Fruit fly (Drosophila melanogaster) whole organism, pupa: ENCODE measurements around the gene SKIP.

Experiments used
- CG10348 ChIP-seq: fragments of 200-800 bp; sonication (Bioruptor generic); IDR thresholded peaks from 2 replicates; pipeline ENCODE4 v1.3.6; 2022; ENCODE audit warnings: missing biosample characterization, missing genetic modification characterization
- CG12605 ChIP-seq: fragments of 200-800 bp; sonication (Bioruptor generic); IDR thresholded peaks from 2 replicates; pipeline ENCODE4 v1.3.6; 2022; ENCODE audit warnings: missing biosample characterization, missing genetic modification characterization
- CG13204 ChIP-seq: fragments of 200-800 bp; sonication (Bioruptor generic); optimal IDR thresholded peaks from 2 replicates; lab custom pipeline; 2018; ENCODE audit warnings: missing biosample characterization, mild to moderate bottlenecking, missing genetic modification characterization, moderate library complexity
- CG14655 ChIP-seq: fragments of 200-800 bp; sonication (Bioruptor generic); optimal IDR thresholded peaks from 3 replicates; lab custom pipeline; 2017; ENCODE audit warnings: mild to moderate bottlenecking, missing biosample characterization, missing genetic modification reagents, missing genetic modification characterization
- CG15710 ChIP-seq: fragments of 200-800 bp; sonication (Bioruptor generic); optimal IDR thresholded peaks from 2 replicates; lab custom pipeline; 2018; ENCODE audit warnings: missing biosample characterization, mild to moderate bottlenecking, missing genetic modification characterization, moderate library complexity
- CG17806 ChIP-seq: fragments of 200-800 bp; sonication (Bioruptor generic); optimal IDR thresholded peaks from 2 replicates; lab custom pipeline; 2018; ENCODE audit warnings: missing biosample characterization, mild to moderate bottlenecking, missing genetic modification characterization, moderate library complexity
- CG32121 ChIP-seq: fragments of 200-800 bp; sonication (Bioruptor generic); IDR thresholded peaks from 2 replicates; pipeline ENCODE4 v1.3.6; 2022; ENCODE audit warnings: missing biosample characterization, missing genetic modification characterization
- CG34367 ChIP-seq: fragments of 200-800 bp; sonication (Bioruptor generic); optimal IDR thresholded peaks from 2 replicates; lab custom pipeline; 2018; ENCODE audit warnings: missing biosample characterization, mild to moderate bottlenecking, missing genetic modification characterization
- CG4496 ChIP-seq: fragments of 200-800 bp; sonication (Bioruptor generic); IDR thresholded peaks from 3 replicates; pipeline ENCODE4 v1.3.6; 2022; ENCODE audit warnings: missing biosample characterization, missing genetic modification characterization
- CG8159 ChIP-seq: fragments of 200-800 bp; sonication (Bioruptor generic); optimal IDR thresholded peaks from 3 replicates; lab custom pipeline; 2018; ENCODE audit warnings: missing biosample characterization, mild to moderate bottlenecking, missing genetic modification characterization, moderate library complexity
- CG8301 ChIP-seq: fragments of 200-800 bp; sonication (Bioruptor generic); optimal IDR thresholded peaks from 2 replicates; lab custom pipeline; 2018; ENCODE audit warnings: missing biosample characterization, mild to moderate bottlenecking, missing genetic modification characterization
- CG9948 ChIP-seq: fragments of 200-800 bp; sonication (Bioruptor generic); optimal IDR thresholded peaks from 2 replicates; lab custom pipeline; 2018; ENCODE audit warnings: missing biosample characterization, mild to moderate bottlenecking, missing genetic modification characterization, moderate library complexity
- D1 ChIP-seq: fragments of 200-800 bp; sonication (Bioruptor generic); optimal IDR thresholded peaks from 2 replicates; lab custom pipeline; 2018; ENCODE audit warnings: missing biosample characterization, mild to moderate bottlenecking, missing genetic modification characterization, moderate library complexity
- EcR ChIP-seq: fragments of 200-800 bp; sonication (Bioruptor generic); optimal IDR thresholded peaks from 3 replicates; lab custom pipeline; 2019; ENCODE audit warnings: missing biosample characterization, missing genetic modification characterization, mild to moderate bottlenecking, moderate library complexity, missing genetic modification reagents
- Ets98B ChIP-seq: fragments of 200-800 bp; sonication (Bioruptor generic); IDR thresholded peaks from 2 replicates; pipeline ENCODE4 v1.3.6; 2022; ENCODE audit warnings: missing biosample characterization, missing genetic modification characterization
- Pif1A ChIP-seq: fragments of 200-800 bp; sonication (Bioruptor generic); optimal IDR thresholded peaks from 3 replicates; lab custom pipeline; 2016; ENCODE audit warnings: missing biosample characterization, missing genetic modification characterization
- Pif1B ChIP-seq: fragments of 200-800 bp; sonication (Bioruptor generic); optimal IDR thresholded peaks from 3 replicates; lab custom pipeline; 2016; ENCODE audit warnings: missing biosample characterization, missing genetic modification characterization
- Snoo ChIP-seq: fragments of 200-800 bp; sonication (Bioruptor generic); optimal IDR thresholded peaks from 3 replicates; lab custom pipeline; 2017; ENCODE audit warnings: missing biosample characterization, mild to moderate bottlenecking, missing genetic modification characterization, inconsistent platforms
- fd96Ca ChIP-seq: fragments of 200-800 bp; sonication (Bioruptor generic); IDR thresholded peaks from 3 replicates; pipeline ENCODE4 v1.3.6; 2022; ENCODE audit warnings: missing biosample characterization, missing genetic modification characterization
- gl ChIP-seq: fragments of 200-800 bp; sonication (Bioruptor generic); optimal IDR thresholded peaks from 2 replicates; lab custom pipeline; 2018; ENCODE audit warnings: missing biosample characterization, mild to moderate bottlenecking, missing genetic modification characterization
- rn ChIP-seq: fragments of 200-800 bp; sonication (Bioruptor generic); IDR thresholded peaks from 2 replicates; pipeline ENCODE4 v1.3.6; 2022; ENCODE audit warnings: missing biosample characterization, missing genetic modification characterization

The SKIP gene

DNA sequence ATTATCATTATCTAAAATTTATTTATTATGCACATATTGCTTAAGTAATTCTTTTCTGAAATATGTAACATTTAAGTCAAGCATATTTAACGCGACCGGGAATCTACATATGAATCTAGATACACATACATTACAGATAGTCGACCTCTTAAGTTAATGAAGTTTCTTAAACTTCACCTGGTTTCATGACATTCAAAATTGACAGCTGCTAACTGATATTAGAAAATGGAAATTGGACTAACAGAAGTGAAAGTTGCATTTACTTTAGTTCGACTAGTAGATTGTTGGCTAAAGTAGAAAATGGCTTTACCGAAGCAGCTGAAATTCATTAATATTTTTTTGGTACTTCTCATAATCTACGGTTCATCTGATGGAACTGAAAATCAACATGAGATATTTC, 20.5 kb upstream of the SKIP start, which contains the start of gene Ir94a:
TSS of gene Ir94a (plus strand) at position 301 of the 400 bp plus-strand sequence.
- TF ChIP-seq CG17806 (no peak), CG8301 (tag; lab: Kevin White, UChicago) (no peak), CG34367 (tag; lab: Kevin White, UChicago) (no peak), Pif1A (GFP tag; lab: Kevin White, UChicago) (no peak), CG14655 (GFP tag; lab: Kevin White, UChicago) (no peak), EcR (GFP tag; lab: Kevin White, UChicago) (no peak), CG32121 (GFP tag; lab: Robert Waterston, UW) (no peak), CG9948 (tag; lab: Kevin White, UChicago) (no peak), fd96Ca (GFP tag; lab: Robert Waterston, UW) (no peak), Ets98B (GFP tag; lab: Robert Waterston, UW) (no peak), CG8159 (no peak), Pif1B (GFP tag; lab: Kevin White, UChicago) (no peak), CG12605 (no peak)

dm6 chr3R:22117149-22117548, 16.5 kb upstream of the SKIP start, which contains the start of gene Ir94b:
Gene Ir94b (minus strand): TSS chr3R:22117249.
- no peak for TF ChIP-seq EcR (GFP tag; lab: Kevin White, UChicago)
- TF ChIP-seq gl (tag; lab: Kevin White, UChicago): no peak
- TF ChIP-seq Ets98B (GFP tag; lab: Robert Waterston, UW): no peak
- TF ChIP-seq CG13204: no peak
- no peak for TF ChIP-seq CG4496 (GFP tag; lab: Robert Waterston, UW)
- no peak for TF ChIP-seq CG12605
- TF ChIP-seq CG8159: no peak
- TF ChIP-seq Pif1A (GFP tag; lab: Kevin White, UChicago): no peak
- no peak for TF ChIP-seq CG10348 (GFP tag; lab: Robert Waterston, UW)
- no peak for TF ChIP-seq CG17806
- no peak for TF ChIP-seq CG34367 (tag; lab: Kevin White, UChicago)
- TF ChIP-seq CG9948 (tag; lab: Kevin White, UChicago): no peak
- no peak for TF ChIP-seq rn (GFP tag; lab: Robert Waterston, UW)
- no peak for TF ChIP-seq Pif1B (GFP tag; lab: Kevin White, UChicago)
- no peak for TF ChIP-seq fd96Ca (GFP tag; lab: Robert Waterston, UW)

dm6 chr3R:22119354-22119753, 14.3 kb upstream of the SKIP start, which contains the start of gene Ir94c:
Gene Ir94c (minus strand): TSS chr3R:22119454.
- TF ChIP-seq CG15710 (tag; lab: Kevin White, UChicago) (no peak), CG8301 (tag; lab: Kevin White, UChicago) (no peak), CG4496 (GFP tag; lab: Robert Waterston, UW) (no peak), CG32121 (GFP tag; lab: Robert Waterston, UW) (no peak), CG14655 (GFP tag; lab: Kevin White, UChicago) (no peak), CG10348 (GFP tag; lab: Robert Waterston, UW) (no peak), EcR (GFP tag; lab: Kevin White, UChicago) (no peak), fd96Ca (GFP tag; lab: Robert Waterston, UW) (no peak), CG34367 (tag; lab: Kevin White, UChicago) (no peak), Pif1B (GFP tag; lab: Kevin White, UChicago) (no peak), CG12605 (no peak), CG13204 (no peak), D1 (tag; lab: Kevin White, UChicago) (no peak), Ets98B (GFP tag; lab: Robert Waterston, UW) (no peak), Snoo (tag; lab: Kevin White, UChicago) (no peak), CG9948 (tag; lab: Kevin White, UChicago) (no peak), Pif1A (GFP tag; lab: Kevin White, UChicago) (no peak)

- TF ChIP-seq fd96Ca (GFP tag; lab: Robert Waterston, UW) (no peak), Ets98B (GFP tag; lab: Robert Waterston, UW) (no peak), EcR (GFP tag; lab: Kevin White, UChicago) (no peak), Pif1B (GFP tag; lab: Kevin White, UChicago) (no peak), CG13204 (no peak), CG12605 (no peak), CG14655 (GFP tag; lab: Kevin White, UChicago) (no peak), CG8301 (tag; lab: Kevin White, UChicago) (no peak), CG9948 (tag; lab: Kevin White, UChicago) (no peak), CG10348 (GFP tag; lab: Robert Waterston, UW) (no peak), CG17806 (no peak), CG4496 (GFP tag; lab: Robert Waterston, UW) (no peak), Snoo (tag; lab: Kevin White, UChicago) (no peak), CG15710 (tag; lab: Kevin White, UChicago) (no peak), CG34367 (tag; lab: Kevin White, UChicago) (no peak), rn (GFP tag; lab: Robert Waterston, UW) (no peak), CG8159 (no peak)
Measured at dm6 chr3R:22119761-22120160, 13.9 kb upstream of the SKIP start, which contains the start of gene CG42390. Gene CG42390 (plus strand): TSS chr3R:22120061.

DNA sequence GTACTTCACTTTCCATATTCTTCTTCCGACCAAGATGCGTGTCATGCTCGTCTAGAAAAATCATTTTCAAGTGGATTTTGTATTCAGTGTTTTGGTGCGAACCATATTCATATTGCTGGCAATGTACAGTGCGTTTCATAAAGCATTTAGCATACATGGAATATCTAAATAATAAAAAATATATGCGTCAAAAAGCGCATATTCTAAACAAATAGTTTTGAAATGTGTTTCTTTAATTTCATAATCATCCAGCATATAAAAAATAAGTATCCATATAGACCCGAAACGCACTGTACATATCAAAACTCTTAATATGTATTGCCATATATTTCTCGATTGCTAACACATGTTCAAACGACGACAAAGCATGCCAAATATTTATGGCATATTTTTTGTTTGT, 12.4 kb upstream of the SKIP start:
- no peak for TF ChIP-seq CG9948 (tag; lab: Kevin White, UChicago)
- TF ChIP-seq EcR (GFP tag; lab: Kevin White, UChicago): no peak
- no peak for TF ChIP-seq CG13204
- TF ChIP-seq Pif1B (GFP tag; lab: Kevin White, UChicago): no peak
- TF ChIP-seq D1 (tag; lab: Kevin White, UChicago): no peak
- TF ChIP-seq CG8159: no peak

dm6 chr3R:22123347-22123746, 10.3 kb upstream of the SKIP start:
- TF ChIP-seq CG8301 (tag; lab: Kevin White, UChicago): peak; percentile 17
- TF ChIP-seq CG14655 (GFP tag; lab: Kevin White, UChicago): peak; percentile 38
- no peak for TF ChIP-seq Snoo (tag; lab: Kevin White, UChicago)
- TF ChIP-seq, all 21 proteins: peak for 2
